Worm (Caenorhabditis elegans) whole organism, L1 larva: ENCODE results near the gene rmd-1.

Source experiments
- C16A3.4 ChIP-seq: fragments of 150-350 bp; optimal IDR thresholded peaks from 2 replicates; lab custom pipeline; 2014; ENCODE audit warnings: missing biosample characterization, missing genetic modification characterization
- ceh-82 ChIP-seq, 3 experiments: fragments of 150-350 bp in 1 of 3; sonication (generic microtip) in 2 of 3; optimal IDR thresholded peaks; 2 replicates each; lab custom pipeline; 2014 to 2017; ENCODE audit warnings: missing biosample characterization in 3 of 3, missing genetic modification characterization in 3 of 3
- egl-27 ChIP-seq, 2 experiments: fragments of 150-350 bp in 1 of 2; sonication (generic microtip); optimal IDR thresholded peaks; 3 replicates each; lab custom pipeline; 2017 to 2018; ENCODE audit warnings: missing biosample characterization in 2 of 2, missing genetic modification characterization in 2 of 2, missing genetic modification reagents in 2 of 2
- fos-1 ChIP-seq: fragments of 150-350 bp; optimal IDR thresholded peaks from 2 replicates; lab custom pipeline; 2014; ENCODE audit warnings: missing biosample characterization, missing genetic modification characterization
- isw-1 ChIP-seq: fragments of 200-800 bp; sonication (Bioruptor generic); IDR thresholded peaks from 2 replicates; pipeline ENCODE4 v1.3.6; 2022; ENCODE audit warnings: missing genetic modification characterization, missing compliant biosample characterization
- jun-1 ChIP-seq: fragments of 150-350 bp; optimal IDR thresholded peaks from 2 replicates; lab custom pipeline; 2014; ENCODE audit warnings: missing biosample characterization, missing genetic modification reagents, missing genetic modification characterization
- mep-1 ChIP-seq: fragments of 150-350 bp; optimal IDR thresholded peaks from 2 replicates; lab custom pipeline; 2014; ENCODE audit warnings: missing biosample characterization, missing genetic modification characterization
- nhr-11 ChIP-seq: fragments of 150-350 bp; optimal IDR thresholded peaks from 2 replicates; lab custom pipeline; 2014; ENCODE audit warnings: missing biosample characterization, missing genetic modification characterization
- nhr-28 ChIP-seq: fragments of 150-350 bp; optimal IDR thresholded peaks from 2 replicates; lab custom pipeline; 2014; ENCODE audit warnings: missing biosample characterization, missing genetic modification characterization
- nhr-76 ChIP-seq: sonication (generic microtip); optimal IDR thresholded peaks from 2 replicates; lab custom pipeline; 2017; ENCODE audit warnings: missing biosample characterization, missing genetic modification characterization
- pag-3 ChIP-seq: sonication (generic microtip); optimal IDR thresholded peaks from 2 replicates; lab custom pipeline; 2017; ENCODE audit warnings: missing genetic modification characterization, mild to moderate bottlenecking, missing compliant biosample characterization, antibody characterized with exemption, borderline replicate concordance; ENCODE audit not compliant: insufficient read depth
- unc-62 ChIP-seq: fragments of 150-350 bp; optimal IDR thresholded peaks from 2 replicates; lab custom pipeline; 2014; ENCODE audit warnings: missing biosample characterization, missing genetic modification reagents, missing genetic modification characterization

DNA sequence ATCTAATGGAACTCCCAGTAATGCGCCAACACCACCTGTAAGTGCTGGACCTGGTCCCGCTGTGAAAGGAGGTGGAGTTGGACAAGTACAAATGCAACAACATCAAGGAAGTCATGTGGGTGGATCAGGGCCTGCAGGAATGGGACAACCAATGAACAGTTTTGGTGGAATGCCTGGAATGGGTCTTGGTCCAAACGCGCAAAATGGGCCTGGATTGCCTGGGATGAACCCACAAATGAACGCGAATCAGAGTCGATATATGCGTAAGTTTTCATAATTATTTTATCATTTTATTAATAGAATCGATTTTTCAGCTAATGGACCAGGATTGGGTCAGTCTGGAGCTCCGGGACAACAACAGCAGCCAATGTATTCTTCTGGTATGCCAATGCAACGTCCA is 13.5 kb downstream of the rmd-1 start:
- no peak for TF ChIP-seq ceh-82 (tag; optimal IDR thresholded peaks at IDR 0.05; lab: Kevin White, UChicago)
- TF ChIP-seq C16A3.4 (tag; lab: Kevin White, UChicago): no peak
- no peak for TF ChIP-seq nhr-11 (tag; lab: Kevin White, UChicago)
- TF ChIP-seq nhr-76 (tag; lab: Kevin White, UChicago): no peak
- no peak for TF ChIP-seq egl-27 (tag; optimal IDR thresholded peaks at IDR 0.05; lab: Kevin White, UChicago)
- no peak for TF ChIP-seq fos-1 (tag; lab: Kevin White, UChicago)
- no peak for TF ChIP-seq pag-3 (tag; lab: Kevin White, UChicago)
- TF ChIP-seq nhr-28 (tag; lab: Kevin White, UChicago): no peak
- TF ChIP-seq isw-1 (GFP tag; lab: Robert Waterston, UW): no peak
- no peak for TF ChIP-seq jun-1
- no peak for TF ChIP-seq unc-62
- no peak for TF ChIP-seq mep-1 (tag; lab: Kevin White, UChicago)
